Fruit fly (Drosophila melanogaster): ENCODE data around the gene Tm2.

The Tm2 gene

DNA sequence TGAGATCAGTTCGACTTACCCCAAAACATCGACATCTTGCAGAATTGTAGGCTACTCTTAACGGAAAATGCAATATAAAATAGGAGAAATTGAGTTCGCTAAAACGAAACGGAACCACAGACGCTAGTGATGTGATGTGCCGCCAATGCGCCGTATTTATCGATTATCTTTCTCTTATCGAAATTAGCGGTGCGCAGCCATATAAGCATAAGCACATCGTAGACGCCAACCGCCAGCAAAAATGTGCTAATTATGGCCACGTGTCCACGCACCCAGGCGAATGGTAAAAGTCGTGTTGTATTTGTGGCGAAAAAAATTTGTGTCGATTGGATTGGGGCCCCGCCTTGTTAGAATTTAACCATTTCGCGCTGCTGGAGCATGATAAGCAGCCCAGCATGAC, 23.0 kb downstream of the Tm2 start, which contains the start of the genes Fkbp39 and Cyfip (continued):
- TF ChIP-seq CG7271 (tag; optimal IDR thresholded peaks at IDR 0.05), result no peak
- peak; percentile 69 for TF ChIP-seq CG3847 (GFP tag; IDR thresholded peaks at IDR 0.05)
- TF ChIP-seq en (GFP tag; optimal IDR thresholded peaks at IDR 0.05), result no peak
- peak; percentile 40; the same call in 1 of the 3 replicates for TF ChIP-seq mld (GFP tag; IDR thresholded peaks at IDR 0.05; ENCODE audit: partially characterized antibody)
- no peak for TF ChIP-seq CG8478 (optimal IDR thresholded peaks at IDR 0.05)
- no peak for TF ChIP-seq Hand (GFP tag; optimal IDR thresholded peaks at IDR 0.05)
- no peak for TF ChIP-seq pros (GFP tag; optimal IDR thresholded peaks at IDR 0.05)
- TF ChIP-seq CG2116 (GFP tag; optimal IDR thresholded peaks at IDR 0.05), result peak; percentile 89
- TF ChIP-seq CG8089 (GFP tag; optimal IDR thresholded peaks at IDR 0.05), result no peak
- no peak for TF ChIP-seq CG3065 (GFP tag; optimal IDR thresholded peaks at IDR 0.05)
- no peak; the same call in 1 of the 2 replicates for TF ChIP-seq E2f1 (GFP tag; IDR thresholded peaks at IDR 0.05)
- peak; percentile 48 for TF ChIP-seq grau (tag; optimal IDR thresholded peaks at IDR 0.05)
- TF ChIP-seq CG10979 (tag; optimal IDR thresholded peaks at IDR 0.05), result peak; percentile 21
- peak; percentile 32 for TF ChIP-seq pum (GFP tag; optimal IDR thresholded peaks at IDR 0.05)
- TF ChIP-seq CG1792 (GFP tag; optimal IDR thresholded peaks at IDR 0.05), result peak; percentile 22
- TF ChIP-seq Myb (GFP tag; optimal IDR thresholded peaks at IDR 0.05), result peak; percentile 69
- TF ChIP-seq CG5245 (GFP tag; optimal IDR thresholded peaks at IDR 0.05), result no peak
- no peak for TF ChIP-seq kay (GFP tag; optimal IDR thresholded peaks at IDR 0.05)
- TF ChIP-seq abd-A (tag; optimal IDR thresholded peaks at IDR 0.05), result no peak
- peak; percentile 44 for TF ChIP-seq CG10543 (GFP tag; optimal IDR thresholded peaks at IDR 0.05)
- peak; percentile 69 for TF ChIP-seq pho (GFP tag; optimal IDR thresholded peaks at IDR 0.05)
- peak; percentile 17 for TF ChIP-seq PHDP (tag; optimal IDR thresholded peaks at IDR 0.05)
- no peak for TF ChIP-seq dan (GFP tag; IDR thresholded peaks at IDR 0.05)
- TF ChIP-seq Dp (GFP tag; optimal IDR thresholded peaks at IDR 0.05), result peak; percentile 71
- no peak for TF ChIP-seq Rx (GFP tag; IDR thresholded peaks at IDR 0.05)
- TF ChIP-seq trh (GFP tag; optimal IDR thresholded peaks at IDR 0.05), result no peak
- no peak for TF ChIP-seq TFAM (GFP tag; optimal IDR thresholded peaks at IDR 0.05)
- TF ChIP-seq CG11723 (GFP tag; optimal IDR thresholded peaks at IDR 0.05), result no peak
- TF ChIP-seq CG6175 (GFP tag; IDR thresholded peaks at IDR 0.05), result no peak
- no peak for TF ChIP-seq Sox102F (GFP tag; optimal IDR thresholded peaks at IDR 0.05)
- no peak for TF ChIP-seq CG15696 (tag; optimal IDR thresholded peaks at IDR 0.05)
- TF ChIP-seq p53 (GFP tag; optimal IDR thresholded peaks at IDR 0.05), result peak; percentile 62
- peak in 1 of 3 experiments; percentile 61 for TF ChIP-seq Stat92E (GFP tag; optimal IDR thresholded peaks at IDR 0.05)
- TF ChIP-seq ERR (GFP tag; optimal IDR thresholded peaks at IDR 0.05), result peak; percentile 62
- TF ChIP-seq gt (GFP tag; IDR thresholded peaks at IDR 0.05), result no peak
- peak; percentile 39; the same call in 1 of the 2 replicates for TF ChIP-seq nerfin-2 (GFP tag; IDR thresholded peaks at IDR 0.05; ENCODE audit: partially characterized antibody)
- no peak for TF ChIP-seq CG4404 (GFP tag; IDR thresholded peaks at IDR 0.05)
- TF ChIP-seq Aef1 (GFP tag; IDR thresholded peaks at IDR 0.05), result peak; percentile 83
- peak; percentile 71 for TF ChIP-seq CG9932 (GFP tag; IDR thresholded peaks at IDR 0.05)
- no peak for TF ChIP-seq CG5953 (GFP tag; IDR thresholded peaks at IDR 0.05)
- no peak for TF ChIP-seq dmrt99B (tag; optimal IDR thresholded peaks at IDR 0.05)
- TF ChIP-seq BtbVII (GFP tag; optimal IDR thresholded peaks at IDR 0.05), result no peak
- TF ChIP-seq crc (GFP tag; optimal IDR thresholded peaks at IDR 0.05), result no peak
- TF ChIP-seq cad (GFP tag; optimal IDR thresholded peaks at IDR 0.05), result no peak
- peak; percentile 65 for TF ChIP-seq Xbp1 (GFP tag; optimal IDR thresholded peaks at IDR 0.05)
- TF ChIP-seq CG14710 (tag; optimal IDR thresholded peaks at IDR 0.05), result peak; percentile 75
- no peak for TF ChIP-seq CG16815 (GFP tag; optimal IDR thresholded peaks at IDR 0.05)
- no peak for TF ChIP-seq CG12219 (GFP tag; optimal IDR thresholded peaks at IDR 0.05)
- TF ChIP-seq CG15269 (tag; optimal IDR thresholded peaks at IDR 0.05), result no peak
- TF ChIP-seq da (GFP tag; optimal IDR thresholded peaks at IDR 0.05), result peak; percentile 51
- no peak for TF ChIP-seq exex (tag; optimal IDR thresholded peaks at IDR 0.05)
- TF ChIP-seq onecut (GFP tag; IDR thresholded peaks at IDR 0.05), result peak; percentile 46
